Worm (Caenorhabditis elegans) whole organism, L1 larva: ENCODE results near the gene K01G5.8.

ENCODE experiments used
- C04F5.9 ChIP-seq: sonication (generic microtip); optimal IDR thresholded peaks from 2 replicates; lab custom pipeline; 2016; ENCODE audit warnings: missing genetic modification characterization, missing compliant biosample characterization
- C34B4.2 ChIP-seq: sonication (generic microtip); optimal IDR thresholded peaks from 2 replicates; lab custom pipeline; 2017; ENCODE audit warnings: mild to moderate bottlenecking, missing genetic modification characterization, missing compliant biosample characterization
- F16B12.6 ChIP-seq: fragments of 150-350 bp; optimal IDR thresholded peaks from 2 replicates; lab custom pipeline; 2014; ENCODE audit warnings: missing biosample characterization, missing genetic modification characterization
- Y116A8C.19 ChIP-seq: sonication (generic microtip); optimal IDR thresholded peaks from 2 replicates; lab custom pipeline; 2016; ENCODE audit warnings: missing compliant biosample characterization, missing genetic modification characterization, borderline replicate concordance
- aha-1 ChIP-seq: fragments of 150-350 bp; optimal IDR thresholded peaks from 2 replicates; lab custom pipeline; 2014; ENCODE audit warnings: missing biosample characterization, missing genetic modification characterization
- alr-1 ChIP-seq: fragments of 200-800 bp; sonication (Bioruptor generic); optimal IDR thresholded peaks from 2 replicates; lab custom pipeline; 2018; ENCODE audit warnings: borderline replicate concordance, mild to moderate bottlenecking, missing genetic modification characterization, missing compliant biosample characterization
- ama-1 ChIP-seq: fragments of 150-350 bp; optimal IDR thresholded peaks from 2 replicates; lab custom pipeline; 2014
- blmp-1 ChIP-seq: fragments of 150-350 bp; optimal IDR thresholded peaks from 2 replicates; lab custom pipeline; 2014; ENCODE audit warnings: missing biosample characterization, missing genetic modification characterization
- ceh-63 ChIP-seq: fragments of 200-800 bp; sonication (Bioruptor generic); optimal IDR thresholded peaks from 2 replicates; lab custom pipeline; 2018; ENCODE audit warnings: mild to moderate bottlenecking, missing genetic modification characterization, missing compliant biosample characterization
- ceh-8 ChIP-seq: fragments of 200-800 bp; sonication (Bioruptor generic); optimal IDR thresholded peaks from 2 replicates; lab custom pipeline; 2018; ENCODE audit warnings: mild to moderate bottlenecking, missing genetic modification characterization, moderate library complexity, missing compliant biosample characterization
- ceh-82 ChIP-seq, 3 experiments: fragments of 150-350 bp in 1 of 3; sonication (generic microtip) in 2 of 3; optimal IDR thresholded peaks; 2 replicates each; lab custom pipeline; 2014 to 2017; ENCODE audit warnings: missing biosample characterization in 3 of 3, missing genetic modification characterization in 3 of 3
- ceh-90 ChIP-seq: sonication (generic microtip); optimal IDR thresholded peaks from 2 replicates; lab custom pipeline; 2016; ENCODE audit warnings: missing genetic modification characterization, missing compliant biosample characterization
- ces-1 ChIP-seq: fragments of 150-350 bp; optimal IDR thresholded peaks from 2 replicates; lab custom pipeline; 2014; ENCODE audit warnings: missing biosample characterization, missing genetic modification reagents, missing genetic modification characterization
- dpl-1 ChIP-seq, 3 experiments: fragments of 150-350 bp in 2 of 3; sonication (generic microtip) in 1 of 3; optimal IDR thresholded peaks; 2 replicates each; lab custom pipeline; 2014 to 2017; ENCODE audit warnings: missing biosample characterization in 3 of 3, missing genetic modification characterization in 3 of 3, missing genetic modification reagents in 3 of 3
- dsc-1 ChIP-seq: sonication (generic microtip); optimal IDR thresholded peaks from 2 replicates; lab custom pipeline; 2016; ENCODE audit warnings: mild to moderate bottlenecking, missing genetic modification characterization, missing compliant biosample characterization
- elt-2 ChIP-seq: sonication (generic microtip); optimal IDR thresholded peaks from 2 replicates; lab custom pipeline; 2016; ENCODE audit warnings: missing genetic modification characterization, mild to moderate bottlenecking, inconsistent platforms, missing compliant biosample characterization, missing genetic modification reagents
- elt-3 ChIP-seq, 6 experiments: fragments of 150-350 bp in 1 of 6; sonication (generic microtip); optimal IDR thresholded peaks; 2 replicates each; lab custom pipeline; 2017 to 2018; ENCODE audit warnings: missing biosample characterization in 6 of 6, missing genetic modification characterization in 6 of 6, inconsistent platforms in 1 of 6
- fkh-4 ChIP-seq: sonication (generic microtip); optimal IDR thresholded peaks from 2 replicates; lab custom pipeline; 2016; ENCODE audit warnings: missing compliant biosample characterization, missing genetic modification characterization, borderline replicate concordance
- fkh-8 ChIP-seq: sonication (generic microtip); optimal IDR thresholded peaks from 2 replicates; lab custom pipeline; 2016; ENCODE audit warnings: mild to moderate bottlenecking, missing genetic modification characterization, missing compliant biosample characterization
- fos-1 ChIP-seq: fragments of 150-350 bp; optimal IDR thresholded peaks from 2 replicates; lab custom pipeline; 2014; ENCODE audit warnings: missing biosample characterization, missing genetic modification characterization
- grh-1 ChIP-seq: fragments of 200-800 bp; sonication (Bioruptor generic); IDR thresholded peaks from 2 replicates; pipeline ENCODE4 v1.3.6; 2022; ENCODE audit warnings: missing genetic modification reagents, missing genetic modification characterization, missing compliant biosample characterization
- isw-1 ChIP-seq: fragments of 200-800 bp; sonication (Bioruptor generic); IDR thresholded peaks from 2 replicates; pipeline ENCODE4 v1.3.6; 2022; ENCODE audit warnings: missing genetic modification characterization, missing compliant biosample characterization
- jun-1 ChIP-seq: fragments of 150-350 bp; optimal IDR thresholded peaks from 2 replicates; lab custom pipeline; 2014; ENCODE audit warnings: missing biosample characterization, missing genetic modification reagents, missing genetic modification characterization
- lin-13 ChIP-seq: fragments of 150-350 bp; optimal IDR thresholded peaks from 2 replicates; lab custom pipeline; 2014; ENCODE audit warnings: missing biosample characterization, missing genetic modification reagents, missing genetic modification characterization
- lin-14 ChIP-seq: fragments of 200-800 bp; sonication (Bioruptor generic); optimal IDR thresholded peaks from 2 replicates; lab custom pipeline; 2018; ENCODE audit warnings: mild to moderate bottlenecking, missing genetic modification characterization, moderate library complexity, missing compliant biosample characterization
- lin-35 ChIP-seq, 2 experiments: fragments of 150-350 bp; optimal IDR thresholded peaks; 2 replicates each; lab custom pipeline; 2014; ENCODE audit warnings: missing biosample characterization in 2 of 2, missing genetic modification characterization in 2 of 2, missing genetic modification reagents in 2 of 2
- lsy-2 ChIP-seq, 2 experiments: fragments of 150-350 bp; optimal IDR thresholded peaks; 2 replicates each; lab custom pipeline; 2014; ENCODE audit warnings: missing biosample characterization in 2 of 2, missing genetic modification characterization in 2 of 2
- mef-2 ChIP-seq: fragments of 150-350 bp; optimal IDR thresholded peaks from 2 replicates; lab custom pipeline; 2014; ENCODE audit warnings: missing biosample characterization, missing genetic modification characterization
- mep-1 ChIP-seq: fragments of 150-350 bp; optimal IDR thresholded peaks from 2 replicates; lab custom pipeline; 2014; ENCODE audit warnings: missing biosample characterization, missing genetic modification characterization
- nhr-11 ChIP-seq: fragments of 150-350 bp; optimal IDR thresholded peaks from 2 replicates; lab custom pipeline; 2014; ENCODE audit warnings: missing biosample characterization, missing genetic modification characterization
- nhr-12 ChIP-seq: sonication (generic microtip); optimal IDR thresholded peaks from 2 replicates; lab custom pipeline; 2017; ENCODE audit warnings: missing biosample characterization, missing genetic modification characterization
- nhr-20 ChIP-seq: sonication (generic microtip); optimal IDR thresholded peaks from 2 replicates; lab custom pipeline; 2016; ENCODE audit warnings: mild to moderate bottlenecking, missing genetic modification characterization, missing compliant biosample characterization
- nhr-47 ChIP-seq: sonication (generic microtip); optimal IDR thresholded peaks from 2 replicates; lab custom pipeline; 2016; ENCODE audit warnings: mild to moderate bottlenecking, missing genetic modification characterization, moderate library complexity, missing compliant biosample characterization
- nhr-71 ChIP-seq: sonication (generic microtip); optimal IDR thresholded peaks from 2 replicates; lab custom pipeline; 2016; ENCODE audit warnings: mild to moderate bottlenecking, missing genetic modification characterization, moderate library complexity, missing compliant biosample characterization
- nhr-76 ChIP-seq: sonication (generic microtip); optimal IDR thresholded peaks from 2 replicates; lab custom pipeline; 2017; ENCODE audit warnings: missing biosample characterization, missing genetic modification characterization
- nhr-77 ChIP-seq: fragments of 150-350 bp; optimal IDR thresholded peaks from 2 replicates; lab custom pipeline; 2014; ENCODE audit warnings: missing biosample characterization, missing genetic modification characterization
- nhr-84 ChIP-seq: sonication (generic microtip); optimal IDR thresholded peaks from 2 replicates; lab custom pipeline; 2017; ENCODE audit warnings: missing biosample characterization, missing genetic modification characterization
- pag-3 ChIP-seq: sonication (generic microtip); optimal IDR thresholded peaks from 2 replicates; lab custom pipeline; 2017; ENCODE audit warnings: missing genetic modification characterization, mild to moderate bottlenecking, missing compliant biosample characterization, antibody characterized with exemption, borderline replicate concordance; ENCODE audit not compliant: insufficient read depth
- pax-3 ChIP-seq: fragments of 200-800 bp; sonication (Bioruptor generic); optimal IDR thresholded peaks from 2 replicates; lab custom pipeline; 2018; ENCODE audit warnings: mild to moderate bottlenecking, missing genetic modification characterization, moderate library complexity, missing compliant biosample characterization
- rnt-1 ChIP-seq: sonication (generic microtip); optimal IDR thresholded peaks from 2 replicates; lab custom pipeline; 2016; ENCODE audit warnings: mild to moderate bottlenecking, missing genetic modification characterization, moderate library complexity, missing compliant biosample characterization
- skn-1 ChIP-seq: fragments of 150-350 bp; optimal IDR thresholded peaks from 2 replicates; lab custom pipeline; 2014; ENCODE audit warnings: missing biosample characterization, missing genetic modification characterization
- snpc-4 ChIP-seq: fragments of 150-350 bp; optimal IDR thresholded peaks from 2 replicates; lab custom pipeline; 2014; ENCODE audit warnings: missing biosample characterization, missing genetic modification characterization
- snu-23 ChIP-seq: sonication (generic microtip); optimal IDR thresholded peaks from 2 replicates; lab custom pipeline; 2016; ENCODE audit warnings: missing genetic modification characterization, missing compliant biosample characterization
- sox-4 ChIP-seq: sonication (generic microtip); optimal IDR thresholded peaks from 2 replicates; lab custom pipeline; 2016; ENCODE audit warnings: missing genetic modification characterization, missing compliant biosample characterization
- swsn-7 ChIP-seq: sonication (generic microtip); optimal IDR thresholded peaks from 2 replicates; lab custom pipeline; 2016; ENCODE audit warnings: missing genetic modification characterization, missing compliant biosample characterization
- tbx-2 ChIP-seq: sonication (generic microtip); optimal IDR thresholded peaks from 2 replicates; lab custom pipeline; 2016; ENCODE audit warnings: missing genetic modification characterization, missing compliant biosample characterization
- unc-130 ChIP-seq: fragments of 150-350 bp; optimal IDR thresholded peaks from 2 replicates; lab custom pipeline; 2017; ENCODE audit warnings: missing biosample characterization, missing genetic modification characterization, inconsistent platforms
- unc-62 ChIP-seq: fragments of 150-350 bp; optimal IDR thresholded peaks from 2 replicates; lab custom pipeline; 2014; ENCODE audit warnings: missing biosample characterization, missing genetic modification reagents, missing genetic modification characterization
- unc-86 ChIP-seq: sonication (generic microtip); optimal IDR thresholded peaks from 2 replicates; lab custom pipeline; 2016; ENCODE audit warnings: missing genetic modification characterization, missing compliant biosample characterization
- ztf-11 ChIP-seq, 2 experiments: sonication (generic microtip); optimal IDR thresholded peaks; 2 replicates each; lab custom pipeline; 2016 to 2017; ENCODE audit warnings: missing genetic modification characterization in 2 of 2, missing biosample characterization in 1 of 2, missing compliant biosample characterization in 1 of 2
- ztf-4 ChIP-seq: fragments of 150-350 bp; optimal IDR thresholded peaks from 2 replicates; lab custom pipeline; 2014; ENCODE audit warnings: missing biosample characterization, missing genetic modification characterization

Gene K01G5.8

ce11 chrIII:10739902-10740301 lies 670 bp downstream of the K01G5.8 start (continued):
- peak; percentile 71 for TF ChIP-seq snu-23 (GFP tag; lab: Kevin White, UChicago)
- peak; percentile 88 for TF ChIP-seq F16B12.6 (tag; lab: Kevin White, UChicago)
- peak; percentile 48 for TF ChIP-seq dsc-1 (tag; lab: Kevin White, UChicago)
- no peak for TF ChIP-seq aha-1 (tag; lab: Kevin White, UChicago)
- TF ChIP-seq nhr-20 (tag; lab: Kevin White, UChicago), result peak; percentile 47
- TF ChIP-seq nhr-77 (tag; lab: Kevin White, UChicago), result no peak
- TF ChIP-seq unc-130 (tag; lab: Kevin White, UChicago), result no peak
- TF ChIP-seq ama-1 (lab: Kevin White, UChicago), result peak; percentile 39
- no peak for TF ChIP-seq C34B4.2 (tag; lab: Kevin White, UChicago)
- TF ChIP-seq swsn-7 (tag; lab: Kevin White, UChicago), result peak; percentile 53
- peak; percentile 71 for TF ChIP-seq fkh-8 (tag; lab: Kevin White, UChicago)
- no peak for TF ChIP-seq ceh-8 (GFP tag; lab: Kevin White, UChicago)
- TF ChIP-seq alr-1 (tag; lab: Kevin White, UChicago), result no peak
- no peak for TF ChIP-seq nhr-11 (tag; lab: Kevin White, UChicago)
- TF ChIP-seq tbx-2 (tag; lab: Kevin White, UChicago), result peak; percentile 57
- no peak for TF ChIP-seq snpc-4
- TF ChIP-seq rnt-1 (tag; lab: Kevin White, UChicago), result peak; percentile 55
- TF ChIP-seq Y116A8C.19, result no peak
- no peak for TF ChIP-seq C04F5.9
- TF ChIP-seq unc-86 (tag; lab: Kevin White, UChicago), result peak; percentile 52
- TF ChIP-seq ceh-63 (GFP tag; lab: Kevin White, UChicago), result no peak
- no peak for TF ChIP-seq unc-62 (GFP tag; lab: Kevin White, UChicago)
- no peak; the same call in 1 of the 2 replicates for TF ChIP-seq isw-1 (GFP tag; lab: Robert Waterston, UW)
- TF ChIP-seq nhr-71 (tag; lab: Kevin White, UChicago), result peak; percentile 65
- TF ChIP-seq grh-1 (GFP tag; lab: Robert Waterston, UW), result no peak
- TF ChIP-seq pax-3 (tag; lab: Kevin White, UChicago), result peak; percentile 5
- TF ChIP-seq nhr-47 (tag; lab: Kevin White, UChicago), result peak; percentile 71
- TF ChIP-seq ces-1, result no peak
- no peak for TF ChIP-seq ceh-90 (tag; lab: Kevin White, UChicago)
- TF ChIP-seq mep-1, result peak; percentile 53
- TF ChIP-seq elt-3 (tag; optimal IDR thresholded peaks at IDR 0.05; lab: Kevin White, UChicago), result no peak
- no peak for TF ChIP-seq nhr-84 (tag; lab: Kevin White, UChicago)
- no peak for TF ChIP-seq ztf-11 (tag; optimal IDR thresholded peaks at IDR 0.05; lab: Kevin White, UChicago)
- peak; percentile 21 to 70 for TF ChIP-seq lsy-2 (tag; optimal IDR thresholded peaks at IDR 0.05; lab: Kevin White, UChicago)
- TF ChIP-seq lin-14 (GFP tag; lab: Kevin White, UChicago), result peak; percentile 66
- TF ChIP-seq nhr-76 (tag; lab: Kevin White, UChicago), result no peak
- TF ChIP-seq fkh-4 (tag; lab: Kevin White, UChicago), result no peak
- no peak for TF ChIP-seq blmp-1 (tag; lab: Kevin White, UChicago)
- TF ChIP-seq lin-13 (GFP tag; lab: Kevin White, UChicago), result no peak
- peak; percentile 49 for TF ChIP-seq fos-1
- TF ChIP-seq ztf-4 (tag; lab: Kevin White, UChicago), result no peak
- TF ChIP-seq skn-1 (tag; lab: Kevin White, UChicago), result peak; percentile 8
- no peak for TF ChIP-seq elt-2 (tag; lab: Kevin White, UChicago)
- peak; percentile 64 to 68 for TF ChIP-seq lin-35 (GFP tag; optimal IDR thresholded peaks at IDR 0.05; lab: Kevin White, UChicago)
- peak; percentile 4 for TF ChIP-seq jun-1 (tag; lab: Kevin White, UChicago)
- peak in 2 of 3 experiments; percentile 21 to 60 for TF ChIP-seq ceh-82 (tag; optimal IDR thresholded peaks at IDR 0.05; lab: Kevin White, UChicago)
- TF ChIP-seq pag-3 (tag; lab: Kevin White, UChicago), result no peak
- no peak for TF ChIP-seq sox-4 (tag; lab: Kevin White, UChicago)
- no peak for TF ChIP-seq mef-2
- no peak for TF ChIP-seq nhr-12
- peak in 2 of 3 experiments; percentile 35 to 66 for TF ChIP-seq dpl-1 (GFP tag; optimal IDR thresholded peaks at IDR 0.05; lab: Kevin White, UChicago)
